Fruit fly (Drosophila melanogaster): ENCODE data around the gene pes.

The pes gene

dm6 chr2L:7957068-7957868 is 36.7 kb downstream of the pes start:
- TF ChIP-seq CG34367 (tag; optimal IDR thresholded peaks at IDR 0.05) (no peak), CG8301 (tag; optimal IDR thresholded peaks at IDR 0.05) (peak; percentile 15), Ets98B (GFP tag; IDR thresholded peaks at IDR 0.05) (no peak; the same call in 1 of the 2 replicates), gl (tag; optimal IDR thresholded peaks at IDR 0.05) (no peak), CG14655 (GFP tag; optimal IDR thresholded peaks at IDR 0.05) (peak; percentile 15)

DNA sequence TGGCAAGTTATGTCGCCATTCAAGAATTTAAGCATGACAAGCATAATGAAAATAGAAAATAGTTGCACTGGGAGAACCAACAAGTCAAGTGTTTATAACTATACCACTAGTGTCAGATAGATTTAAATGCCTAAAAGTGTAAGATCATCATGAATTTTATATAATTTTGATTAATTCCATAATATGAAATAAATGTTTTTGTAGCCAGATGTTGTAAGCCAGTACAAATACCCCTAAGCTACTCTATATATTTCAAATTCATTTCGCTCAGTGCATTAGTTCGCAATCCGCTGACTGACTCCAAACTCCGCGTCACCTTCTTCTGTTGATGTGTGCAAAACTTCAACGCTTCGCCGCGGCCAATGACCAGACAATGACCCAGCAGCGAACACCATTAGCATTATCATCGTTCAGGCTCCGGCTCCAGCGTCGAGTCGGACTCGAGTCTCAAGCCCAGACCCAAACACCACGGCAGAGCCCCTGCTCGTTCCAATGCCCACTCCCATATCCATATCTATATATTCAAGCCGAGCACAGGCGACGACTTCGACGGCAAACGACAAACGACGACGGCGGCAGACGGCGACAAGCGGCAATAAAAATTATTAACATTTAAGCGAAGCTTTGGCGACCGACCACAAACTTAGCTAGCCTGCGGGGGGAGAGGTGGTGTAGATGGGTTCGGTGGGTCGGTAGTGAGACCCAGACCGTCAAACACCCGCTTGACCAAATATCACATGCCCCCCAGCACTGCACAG is 37.5 kb downstream of the pes start:
- TF ChIP-seq CG15710 (tag; optimal IDR thresholded peaks at IDR 0.05) (no peak), CG10348 (GFP tag; IDR thresholded peaks at IDR 0.05) (no peak), CG14655 (GFP tag; optimal IDR thresholded peaks at IDR 0.05) (peak; percentile 69), CG17806 (tag; optimal IDR thresholded peaks at IDR 0.05) (peak; percentile 14), CG8159 (tag; optimal IDR thresholded peaks at IDR 0.05) (no peak), CG12605 (GFP tag; IDR thresholded peaks at IDR 0.05) (no peak), CG8301 (tag; optimal IDR thresholded peaks at IDR 0.05) (peak; percentile 68), gl (tag; optimal IDR thresholded peaks at IDR 0.05) (peak; percentile 4), CG4496 (GFP tag; IDR thresholded peaks at IDR 0.05) (peak; percentile 73; the same call in 2 of the 3 replicates), Pif1A (GFP tag; optimal IDR thresholded peaks at IDR 0.05) (peak; percentile 21), CG9948 (tag; optimal IDR thresholded peaks at IDR 0.05) (peak; percentile 13), Ets98B (GFP tag; IDR thresholded peaks at IDR 0.05) (peak; percentile 69), CG34367 (tag; optimal IDR thresholded peaks at IDR 0.05) (no peak), CG13204 (GFP tag; optimal IDR thresholded peaks at IDR 0.05) (peak; percentile 10), EcR (GFP tag; optimal IDR thresholded peaks at IDR 0.05) (peak; percentile 88), Pif1B (GFP tag; optimal IDR thresholded peaks at IDR 0.05) (peak; percentile 1), CG32121 (GFP tag; IDR thresholded peaks at IDR 0.05) (peak; percentile 53; the same call in 1 of the 2 replicates), D1 (tag; optimal IDR thresholded peaks at IDR 0.05) (no peak), rn (GFP tag; IDR thresholded peaks at IDR 0.05) (peak; percentile 43; the same call in 1 of the 2 replicates), Snoo (tag; optimal IDR thresholded peaks at IDR 0.05) (no peak), fd96Ca (GFP tag; IDR thresholded peaks at IDR 0.05) (peak; percentile 42; the same call in 1 of the 3 replicates)

DNA sequence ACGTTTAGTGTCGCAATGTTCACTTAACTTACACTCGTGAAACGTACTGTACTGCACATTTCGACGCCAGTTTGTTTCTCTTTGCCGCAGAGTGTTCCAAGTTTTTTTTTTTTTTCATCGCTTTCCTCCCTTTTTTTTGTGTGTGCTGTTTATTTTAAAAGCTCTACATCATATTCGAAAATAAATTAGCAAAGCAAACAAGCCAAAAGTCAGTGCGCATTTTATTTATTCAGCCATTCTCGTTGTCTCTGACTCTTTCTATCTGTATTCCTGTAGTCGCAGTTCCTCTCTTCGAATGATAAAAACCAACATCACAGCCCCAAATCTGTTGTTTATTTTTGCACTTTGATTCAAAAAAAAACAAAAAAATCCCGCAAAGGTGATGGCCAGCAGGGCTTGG is 39.4 kb downstream of the pes start:
- TF ChIP-seq Ets98B (GFP tag; IDR thresholded peaks at IDR 0.05) (no peak), CG14655 (GFP tag; optimal IDR thresholded peaks at IDR 0.05) (no peak), CG17806 (tag; optimal IDR thresholded peaks at IDR 0.05) (no peak), D1 (tag; optimal IDR thresholded peaks at IDR 0.05) (no peak), rn (GFP tag; IDR thresholded peaks at IDR 0.05) (no peak), CG8159 (tag; optimal IDR thresholded peaks at IDR 0.05) (no peak), gl (tag; optimal IDR thresholded peaks at IDR 0.05) (no peak), CG15710 (tag; optimal IDR thresholded peaks at IDR 0.05) (no peak), CG8301 (tag; optimal IDR thresholded peaks at IDR 0.05) (no peak), CG32121 (GFP tag; IDR thresholded peaks at IDR 0.05) (no peak), CG13204 (GFP tag; optimal IDR thresholded peaks at IDR 0.05) (no peak), Pif1B (GFP tag; optimal IDR thresholded peaks at IDR 0.05) (no peak), CG12605 (GFP tag; IDR thresholded peaks at IDR 0.05) (no peak), fd96Ca (GFP tag; IDR thresholded peaks at IDR 0.05) (no peak)

dm6 chr2L:7953371-7954017 is 40.5 kb downstream of the pes start:
- no peak for TF ChIP-seq gl (tag; optimal IDR thresholded peaks at IDR 0.05)
- TF ChIP-seq CG12605 (GFP tag; IDR thresholded peaks at IDR 0.05): no peak
- 0 out of 2 replicates have a peak, but pooled peaks have one; percentile 7 for TF ChIP-seq rn (GFP tag; IDR thresholded peaks at IDR 0.05)
- TF ChIP-seq Ets98B (GFP tag; IDR thresholded peaks at IDR 0.05): peak; percentile 83
- no peak for TF ChIP-seq CG15710 (tag; optimal IDR thresholded peaks at IDR 0.05)
- no peak for TF ChIP-seq CG13204 (GFP tag; optimal IDR thresholded peaks at IDR 0.05)
- TF ChIP-seq CG32121 (GFP tag; IDR thresholded peaks at IDR 0.05): peak; percentile 79
- peak; percentile 24 for TF ChIP-seq Pif1B (GFP tag; optimal IDR thresholded peaks at IDR 0.05)
- TF ChIP-seq CG8159 (tag; optimal IDR thresholded peaks at IDR 0.05): peak; percentile 7
- peak; percentile 72 for TF ChIP-seq CG4496 (GFP tag; IDR thresholded peaks at IDR 0.05)
- TF ChIP-seq CG17806 (tag; optimal IDR thresholded peaks at IDR 0.05): peak; percentile 10
- peak; percentile 80 for TF ChIP-seq fd96Ca (GFP tag; IDR thresholded peaks at IDR 0.05)
- no peak for TF ChIP-seq CG34367 (tag; optimal IDR thresholded peaks at IDR 0.05)
- peak; percentile 52 for TF ChIP-seq CG8301 (tag; optimal IDR thresholded peaks at IDR 0.05)
- TF ChIP-seq Snoo (tag; optimal IDR thresholded peaks at IDR 0.05): no peak
- peak; percentile 37 for TF ChIP-seq Pif1A (GFP tag; optimal IDR thresholded peaks at IDR 0.05)
- no peak for TF ChIP-seq D1 (tag; optimal IDR thresholded peaks at IDR 0.05)
- peak; percentile 37 for TF ChIP-seq CG9948 (tag; optimal IDR thresholded peaks at IDR 0.05)
- no peak for TF ChIP-seq EcR (GFP tag; optimal IDR thresholded peaks at IDR 0.05)
- peak; percentile 68 for TF ChIP-seq CG14655 (GFP tag; optimal IDR thresholded peaks at IDR 0.05)
- no peak for TF ChIP-seq CG10348 (GFP tag; IDR thresholded peaks at IDR 0.05)

DNA sequence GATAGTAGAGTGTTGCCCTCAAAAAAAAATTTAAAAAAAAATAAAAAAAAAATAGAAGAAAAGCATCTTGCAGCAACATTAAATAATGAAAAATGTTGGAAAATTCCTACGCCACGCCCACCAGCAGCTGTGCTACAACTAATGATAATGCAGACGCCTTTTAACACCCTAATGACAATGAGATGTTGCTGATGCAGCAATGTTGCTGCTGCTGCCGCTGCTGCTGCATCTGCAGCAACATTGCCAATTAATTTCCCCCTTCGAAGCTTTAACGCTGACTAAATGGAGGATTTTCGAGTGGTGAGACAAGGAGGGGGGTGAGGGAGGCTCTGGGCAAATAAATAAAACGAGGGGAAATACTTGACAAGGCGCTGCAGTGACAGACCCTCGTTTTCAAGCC is 41.6 kb downstream of the pes start:
- TF ChIP-seq CG9948 (tag; optimal IDR thresholded peaks at IDR 0.05) (no peak), CG4496 (GFP tag; IDR thresholded peaks at IDR 0.05) (no peak), Ets98B (GFP tag; IDR thresholded peaks at IDR 0.05) (no peak), CG34367 (tag; optimal IDR thresholded peaks at IDR 0.05) (no peak), rn (GFP tag; IDR thresholded peaks at IDR 0.05) (no peak), fd96Ca (GFP tag; IDR thresholded peaks at IDR 0.05) (no peak), CG17806 (tag; optimal IDR thresholded peaks at IDR 0.05) (no peak), CG15710 (tag; optimal IDR thresholded peaks at IDR 0.05) (no peak), D1 (tag; optimal IDR thresholded peaks at IDR 0.05) (no peak), gl (tag; optimal IDR thresholded peaks at IDR 0.05) (no peak)
